Fruit fly (Drosophila melanogaster): ENCODE results near the gene Elo68alpha.

dm6 chr3L:11119901-11120418 lies 17.1 kb upstream of the Elo68alpha start:
- no peak for TF ChIP-seq h (optimal IDR thresholded peaks at IDR 0.05)
- no peak for TF ChIP-seq psq (optimal IDR thresholded peaks at IDR 0.05)

Data from Kc167 (cell line).